Worm (Caenorhabditis elegans) whole organism, midembryonic: ENCODE measurements around the gene mpst-4.
"Not testable (repeated sequence)": the region's sequence is repeated elsewhere in the genome, so short reads cannot be mapped to it uniquely, and the experiment has no call there.

ENCODE experiments used
- T22C8.4 ChIP-seq: fragments of 200-800 bp; sonication (Bioruptor generic); IDR thresholded peaks from 2 replicates; pipeline ENCODE4 v1.3.6; 2022; ENCODE audit warnings: missing genetic modification characterization, missing compliant biosample characterization
- cog-1 ChIP-seq: sonication (generic microtip); optimal IDR thresholded peaks from 2 replicates; lab custom pipeline; 2016; ENCODE audit warnings: missing genetic modification characterization, missing compliant biosample characterization
- flt-1 ChIP-seq: fragments of 200-800 bp; sonication (Bioruptor generic); IDR thresholded peaks from 2 replicates; pipeline ENCODE4 v1.3.6; 2022; ENCODE audit warnings: missing genetic modification characterization, missing compliant biosample characterization
- klf-2 ChIP-seq: fragments of 200-800 bp; sonication (Bioruptor generic); conservative IDR thresholded peaks from 2 replicates; pipeline ENCODE4 v1.3.6; 2022; ENCODE audit warnings: missing genetic modification reagents, missing genetic modification characterization, missing compliant biosample characterization
- med-1 ChIP-seq: sonication (generic microtip); optimal IDR thresholded peaks from 2 replicates; lab custom pipeline; 2017; ENCODE audit warnings: missing genetic modification characterization, mild to moderate bottlenecking, missing compliant biosample characterization, antibody characterized with exemption, missing genetic modification reagents; ENCODE audit not compliant: insufficient read depth
- ref-1 ChIP-seq: fragments of 200-800 bp; sonication (Bioruptor generic); conservative IDR thresholded peaks from 2 replicates; pipeline ENCODE4 v1.3.6; 2022; ENCODE audit warnings: missing genetic modification reagents, missing genetic modification characterization, missing compliant biosample characterization
- tab-1 ChIP-seq: fragments of 200-800 bp; sonication (Bioruptor generic); IDR thresholded peaks from 2 replicates; pipeline ENCODE4 v1.3.6; 2022; ENCODE audit warnings: missing genetic modification characterization, missing compliant biosample characterization
- ztf-23 ChIP-seq: fragments of 200-800 bp; sonication (Bioruptor generic); IDR thresholded peaks from 2 replicates; pipeline ENCODE4 v1.3.6; 2022; ENCODE audit warnings: missing genetic modification reagents, missing genetic modification characterization, missing compliant biosample characterization
- ztf-29 ChIP-seq: fragments of 200-800 bp; sonication (Bioruptor generic); IDR thresholded peaks from 2 replicates; pipeline ENCODE4 v1.3.6; 2022; ENCODE audit warnings: missing genetic modification reagents, missing genetic modification characterization, missing compliant biosample characterization

mpst-4 gene

ce11 chrII:4834761-4835160 lies 28.5 kb downstream of the mpst-4 start, which contains the start of the genes C33F10.11 and C33F10.1:
Gene C33F10.11 (minus strand): TSS chrII:4834861.
Gene C33F10.1 (plus strand): TSS chrII:4835023.
- TF ChIP-seq klf-2 (GFP tag; lab: Robert Waterston, UW) (no peak), cog-1 (no peak), ztf-23 (GFP tag; lab: Robert Waterston, UW) (no peak), T22C8.4 (GFP tag; lab: Robert Waterston, UW) (no peak), tab-1 (GFP tag; lab: Robert Waterston, UW) (no peak), flt-1 (GFP tag; lab: Robert Waterston, UW) (no peak), ref-1 (GFP tag; lab: Robert Waterston, UW) (no peak), ztf-29 (GFP tag; lab: Robert Waterston, UW) (no peak), med-1 (GFP tag; lab: Kevin White, UChicago) (no peak)

- TF ChIP-seq flt-1 (GFP tag; lab: Robert Waterston, UW), result no peak
- no peak for TF ChIP-seq med-1 (GFP tag; lab: Kevin White, UChicago)
- TF ChIP-seq cog-1, result no peak
- TF ChIP-seq ztf-29 (GFP tag; lab: Robert Waterston, UW), result no peak
- TF ChIP-seq tab-1 (GFP tag; lab: Robert Waterston, UW), result no peak
These were observed 35.3 kb downstream of the mpst-4 start, which contains the start of the genes fbxb-88 and tbck-1 for ce11 chrII:4827734-4828609. Gene fbxb-88 (minus strand): TSS chrII:4827884. Gene tbck-1 (plus strand): TSS chrII:4828559.

ce11 chrII:4825133-4825532 lies 38.1 kb downstream of the mpst-4 start, which contains the start of the genes C33F10.8 and msp-40:
Gene C33F10.8 (minus strand): TSS chrII:4825233.
Gene msp-40 (plus strand): TSS chrII:4825414.
- TF ChIP-seq flt-1 (GFP tag; lab: Robert Waterston, UW); T22C8.4 (GFP tag; lab: Robert Waterston, UW); med-1 (GFP tag; lab: Kevin White, UChicago): not testable (repeated sequence)

- no peak for TF ChIP-seq ztf-23 (GFP tag; lab: Robert Waterston, UW)
- no peak for TF ChIP-seq T22C8.4 (GFP tag; lab: Robert Waterston, UW)
- no peak for TF ChIP-seq ztf-29 (GFP tag; lab: Robert Waterston, UW)
- TF ChIP-seq tab-1 (GFP tag; lab: Robert Waterston, UW), result no peak
- TF ChIP-seq flt-1 (GFP tag; lab: Robert Waterston, UW), result no peak
- TF ChIP-seq med-1 (GFP tag; lab: Kevin White, UChicago), result no peak
- TF ChIP-seq ref-1 (GFP tag; lab: Robert Waterston, UW), result no peak
- TF ChIP-seq cog-1, result no peak
- no peak for TF ChIP-seq klf-2 (GFP tag; lab: Robert Waterston, UW)
These were observed 40.6 kb downstream of the mpst-4 start for ce11 chrII:4822610-4823009.

- TF ChIP-seq flt-1 (GFP tag; lab: Robert Waterston, UW) (no peak), ztf-23 (GFP tag; lab: Robert Waterston, UW) (no peak), klf-2 (GFP tag; lab: Robert Waterston, UW) (no peak), tab-1 (GFP tag; lab: Robert Waterston, UW) (no peak), ztf-29 (GFP tag; lab: Robert Waterston, UW) (no peak), med-1 (GFP tag; lab: Kevin White, UChicago) (no peak)
These were observed 41.5 kb downstream of the mpst-4 start, which contains the start of gene lact-5 for ce11 chrII:4821739-4822138. Gene lact-5 (minus strand): TSS chrII:4821739.

ce11 chrII:4818780-4819179 lies 44.5 kb downstream of the mpst-4 start:
- TF ChIP-seq ztf-23 (GFP tag; lab: Robert Waterston, UW), result no peak
- TF ChIP-seq T22C8.4 (GFP tag; lab: Robert Waterston, UW), result no peak
- TF ChIP-seq cog-1, result no peak
- TF ChIP-seq tab-1 (GFP tag; lab: Robert Waterston, UW), result no peak
- TF ChIP-seq ref-1 (GFP tag; lab: Robert Waterston, UW), result no peak
- no peak for TF ChIP-seq ztf-29 (GFP tag; lab: Robert Waterston, UW)
- TF ChIP-seq med-1 (GFP tag; lab: Kevin White, UChicago), result no peak
- TF ChIP-seq flt-1 (GFP tag; lab: Robert Waterston, UW), result no peak
- TF ChIP-seq klf-2 (GFP tag; lab: Robert Waterston, UW), result no peak

- TF ChIP-seq ref-1 (GFP tag; lab: Robert Waterston, UW) (no peak), ztf-23 (GFP tag; lab: Robert Waterston, UW) (no peak), klf-2 (GFP tag; lab: Robert Waterston, UW) (no peak), T22C8.4 (GFP tag; lab: Robert Waterston, UW) (no peak)
These were observed 47.9 kb downstream of the mpst-4 start for ce11 chrII:4815356-4815755.
